Fruit fly (Drosophila melanogaster) whole organism, prepupa: Measurements from ENCODE around the gene dsx-c73A.

Experiments used
- Blimp-1 ChIP-seq: fragments of 200-800 bp; sonication (Bioruptor generic); optimal IDR thresholded peaks from 3 replicates; lab custom pipeline; 2017; ENCODE audit warnings: missing biosample characterization, missing genetic modification characterization, mild to moderate bottlenecking, moderate library complexity, missing genetic modification reagents
- CG10631 ChIP-seq: fragments of 200-800 bp; sonication (Bioruptor generic); optimal IDR thresholded peaks from 2 replicates; lab custom pipeline; 2016; ENCODE audit warnings: missing biosample characterization, missing genetic modification characterization
- CG10669 ChIP-seq: fragments of 200-800 bp; sonication (Bioruptor generic); optimal IDR thresholded peaks from 3 replicates; lab custom pipeline; 2018; ENCODE audit warnings: missing biosample characterization, mild to moderate bottlenecking, missing genetic modification characterization, moderate library complexity
- CG11762 ChIP-seq: fragments of 200-800 bp; sonication (Bioruptor generic); optimal IDR thresholded peaks from 3 replicates; lab custom pipeline; 2016; ENCODE audit warnings: missing biosample characterization, missing genetic modification characterization; ENCODE audit not compliant: insufficient read depth
- CG11902 ChIP-seq: fragments of 200-800 bp; sonication (Bioruptor generic); optimal IDR thresholded peaks from 3 replicates; lab custom pipeline; 2016; ENCODE audit warnings: missing biosample characterization, missing genetic modification characterization
- CG15336 ChIP-seq: fragments of 200-800 bp; sonication (Bioruptor generic); IDR thresholded peaks from 2 replicates; pipeline ENCODE4 v1.3.6; 2022; ENCODE audit warnings: missing biosample characterization, missing genetic modification characterization
- CG16779 ChIP-seq: fragments of 200-800 bp; sonication (Bioruptor generic); optimal IDR thresholded peaks from 3 replicates; lab custom pipeline; 2017; ENCODE audit warnings: missing biosample characterization, mild to moderate bottlenecking, missing genetic modification characterization
- CG3032 ChIP-seq: fragments of 200-800 bp; optimal IDR thresholded peaks from 2 replicates; lab custom pipeline; 2019; ENCODE audit warnings: missing biosample characterization, mild to moderate bottlenecking, missing genetic modification characterization, moderate library complexity
- CG31627 ChIP-seq: fragments of 200-800 bp; sonication (Bioruptor generic); optimal IDR thresholded peaks from 3 replicates; lab custom pipeline; 2016; ENCODE audit warnings: missing biosample characterization, missing genetic modification characterization
- CG32006 ChIP-seq: fragments of 200-800 bp; sonication (Bioruptor generic); optimal IDR thresholded peaks from 3 replicates; lab custom pipeline; 2017; ENCODE audit warnings: missing biosample characterization, mild to moderate bottlenecking, missing genetic modification characterization
- CG34406 ChIP-seq: fragments of 200-800 bp; sonication (Bioruptor generic); optimal IDR thresholded peaks from 3 replicates; lab custom pipeline; 2016; ENCODE audit warnings: missing biosample characterization, missing genetic modification characterization
- CG3919 ChIP-seq: fragments of 200-800 bp; sonication (Bioruptor generic); optimal IDR thresholded peaks from 3 replicates; lab custom pipeline; 2016; ENCODE audit warnings: missing biosample characterization, missing genetic modification characterization
- CG4318 ChIP-seq: fragments of 200-800 bp; sonication (Bioruptor generic); optimal IDR thresholded peaks from 3 replicates; lab custom pipeline; 2017; ENCODE audit warnings: missing biosample characterization, mild to moderate bottlenecking, missing genetic modification characterization
- CG6163 ChIP-seq: fragments of 200-800 bp; sonication (Bioruptor generic); IDR thresholded peaks from 3 replicates; pipeline ENCODE4 v1.3.6; 2022; ENCODE audit warnings: missing biosample characterization, missing genetic modification characterization
- CG6276 ChIP-seq: fragments of 200-800 bp; sonication (Bioruptor generic); optimal IDR thresholded peaks from 2 replicates; lab custom pipeline; 2017; ENCODE audit warnings: missing biosample characterization, mild to moderate bottlenecking, missing genetic modification characterization
- CG6792 ChIP-seq: fragments of 200-800 bp; sonication (Bioruptor generic); optimal IDR thresholded peaks from 3 replicates; lab custom pipeline; 2016; ENCODE audit warnings: missing biosample characterization, missing genetic modification characterization
- CG6808 ChIP-seq: fragments of 200-800 bp; sonication (Bioruptor generic); optimal IDR thresholded peaks from 3 replicates; lab custom pipeline; 2017; ENCODE audit warnings: missing biosample characterization, missing genetic modification characterization, mild to moderate bottlenecking, moderate library complexity, missing genetic modification reagents
- CG6854 ChIP-seq: fragments of 200-800 bp; sonication (Bioruptor generic); optimal IDR thresholded peaks from 2 replicates; lab custom pipeline; 2017; ENCODE audit warnings: missing biosample characterization, mild to moderate bottlenecking, missing genetic modification characterization
- CG8119 ChIP-seq: fragments of 200-800 bp; sonication (Bioruptor generic); IDR thresholded peaks from 3 replicates; pipeline ENCODE4 v1.3.6; 2022; ENCODE audit warnings: missing biosample characterization, missing genetic modification characterization
- Eip78C ChIP-seq: fragments of 200-800 bp; sonication (Bioruptor generic); peaks from one replicate; lab custom pipeline; 2016; ENCODE audit warnings: missing biosample characterization, missing genetic modification characterization
- Eip93F ChIP-seq: fragments of 200-800 bp; sonication (Bioruptor generic); optimal IDR thresholded peaks from 2 replicates; lab custom pipeline; 2016; ENCODE audit warnings: missing biosample characterization, mild to moderate bottlenecking, missing genetic modification characterization
- Ets21C ChIP-seq: fragments of 200-800 bp; sonication (Bioruptor generic); optimal IDR thresholded peaks from 3 replicates; lab custom pipeline; 2016; ENCODE audit warnings: missing biosample characterization, missing genetic modification characterization
- Ets96B ChIP-seq: fragments of 200-800 bp; optimal IDR thresholded peaks from 2 replicates; lab custom pipeline; 2019; ENCODE audit warnings: missing biosample characterization, mild to moderate bottlenecking, missing genetic modification characterization, moderate library complexity
- Hr38 ChIP-seq: sonication (Bioruptor generic); optimal IDR thresholded peaks from 2 replicates; lab custom pipeline; 2016; ENCODE audit warnings: missing biosample characterization, missing genetic modification characterization
- Hr39 ChIP-seq: fragments of 200-800 bp; sonication (Bioruptor generic); optimal IDR thresholded peaks from 2 replicates; lab custom pipeline; 2016; ENCODE audit warnings: missing biosample characterization, missing genetic modification characterization
- Hr4 ChIP-seq: fragments of 200-800 bp; sonication (Bioruptor generic); optimal IDR thresholded peaks from 3 replicates; lab custom pipeline; 2016; ENCODE audit warnings: missing biosample characterization, missing genetic modification characterization
- Lpt ChIP-seq: fragments of 200-800 bp; sonication (Bioruptor generic); optimal IDR thresholded peaks from 3 replicates; lab custom pipeline; 2016; ENCODE audit warnings: missing biosample characterization, missing genetic modification characterization
- Met ChIP-seq: fragments of 200-800 bp; sonication (Bioruptor generic); optimal IDR thresholded peaks from 3 replicates; lab custom pipeline; 2016; ENCODE audit warnings: missing biosample characterization, missing genetic modification characterization
- Smox ChIP-seq: fragments of 200-800 bp; sonication (Bioruptor generic); optimal IDR thresholded peaks from 3 replicates; lab custom pipeline; 2016; ENCODE audit warnings: missing biosample characterization, missing genetic modification characterization
- Sox102F ChIP-seq: fragments of 200-800 bp; sonication (Bioruptor generic); optimal IDR thresholded peaks from 2 replicates; lab custom pipeline; 2016; ENCODE audit warnings: missing biosample characterization, mild to moderate bottlenecking, missing genetic modification characterization
- Sox14 ChIP-seq: fragments of 200-800 bp; sonication (Bioruptor generic); optimal IDR thresholded peaks from 3 replicates; lab custom pipeline; 2016; ENCODE audit warnings: missing biosample characterization, missing genetic modification characterization
- Sox15 ChIP-seq: fragments of 200-800 bp; sonication (Bioruptor generic); optimal IDR thresholded peaks from 3 replicates; lab custom pipeline; 2016; ENCODE audit warnings: missing biosample characterization, missing genetic modification characterization
- achi ChIP-seq: fragments of 200-800 bp; sonication (Bioruptor generic); optimal IDR thresholded peaks from 3 replicates; lab custom pipeline; 2016; ENCODE audit warnings: missing biosample characterization, missing genetic modification characterization
- acj6 ChIP-seq: fragments of 200-800 bp; sonication (Bioruptor generic); optimal IDR thresholded peaks from 3 replicates; lab custom pipeline; 2016; ENCODE audit warnings: missing biosample characterization, missing genetic modification characterization
- cyc ChIP-seq: fragments of 200-800 bp; sonication (Bioruptor generic); optimal IDR thresholded peaks from 3 replicates; lab custom pipeline; 2016; ENCODE audit warnings: missing biosample characterization, missing genetic modification characterization
- dac ChIP-seq: fragments of 200-800 bp; sonication (Bioruptor generic); optimal IDR thresholded peaks from 2 replicates; lab custom pipeline; 2017; ENCODE audit warnings: missing biosample characterization, mild to moderate bottlenecking, missing genetic modification characterization
- dsx ChIP-seq: fragments of 200-800 bp; optimal IDR thresholded peaks from 3 replicates; lab custom pipeline; 2019; ENCODE audit warnings: missing biosample characterization, mild to moderate bottlenecking, missing genetic modification characterization, moderate library complexity; ENCODE audit not compliant: poor library complexity, severe bottlenecking
- fd59A ChIP-seq: fragments of 200-800 bp; sonication (Bioruptor generic); optimal IDR thresholded peaks from 2 replicates; lab custom pipeline; 2017; ENCODE audit warnings: missing biosample characterization, mild to moderate bottlenecking, missing genetic modification characterization, missing genetic modification reagents
- fd85E ChIP-seq: fragments of 200-800 bp; sonication (Bioruptor generic); optimal IDR thresholded peaks from 3 replicates; lab custom pipeline; 2016; ENCODE audit warnings: missing biosample characterization, missing genetic modification characterization
- fkh ChIP-seq: fragments of 200-800 bp; sonication (Bioruptor generic); optimal IDR thresholded peaks from 3 replicates; lab custom pipeline; 2017; ENCODE audit warnings: missing biosample characterization, mild to moderate bottlenecking, missing genetic modification characterization, moderate library complexity
- lz ChIP-seq: fragments of 200-800 bp; sonication (Bioruptor generic); optimal IDR thresholded peaks from 3 replicates; lab custom pipeline; 2016; ENCODE audit warnings: missing biosample characterization, missing genetic modification characterization
- net ChIP-seq: fragments of 200-800 bp; sonication (Bioruptor generic); optimal IDR thresholded peaks from 3 replicates; lab custom pipeline; 2016; ENCODE audit warnings: missing biosample characterization, missing genetic modification characterization
- pdm3 ChIP-seq: fragments of 200-800 bp; sonication (Bioruptor generic); optimal IDR thresholded peaks from 3 replicates; lab custom pipeline; 2016; ENCODE audit warnings: missing biosample characterization, missing genetic modification characterization
- salr ChIP-seq, 2 experiments: fragments of 200-800 bp; sonication (Bioruptor generic); optimal IDR thresholded peaks; 3 replicates each; lab custom pipeline; 2016 to 2018; ENCODE audit warnings: missing biosample characterization in 2 of 2, missing genetic modification characterization in 2 of 2, mild to moderate bottlenecking in 1 of 2
- ss ChIP-seq, 2 experiments: fragments of 200-800 bp; sonication (Bioruptor generic); optimal IDR thresholded peaks; 2 replicates in 1 of 2; 3 replicates in 1 of 2; lab custom pipeline; 2017 to 2018; ENCODE audit warnings: mild to moderate bottlenecking in 2 of 2, missing biosample characterization in 2 of 2, missing genetic modification characterization in 2 of 2, moderate library complexity in 1 of 2
- svp ChIP-seq: fragments of 200-800 bp; sonication (Bioruptor generic); peaks from one replicate; lab custom pipeline; 2016; ENCODE audit warnings: missing biosample characterization, missing genetic modification characterization
- topi ChIP-seq: fragments of 200-800 bp; sonication (Bioruptor generic); optimal IDR thresholded peaks from 3 replicates; lab custom pipeline; 2016; ENCODE audit warnings: missing biosample characterization, missing genetic modification characterization
- vri ChIP-seq: fragments of 200-800 bp; sonication (Bioruptor generic); optimal IDR thresholded peaks from 3 replicates; lab custom pipeline; 2016; ENCODE audit warnings: missing biosample characterization, mild to moderate bottlenecking, missing genetic modification characterization

The dsx-c73A gene

dm6 chr3L:16486502-16486901 lies 34.7 kb upstream of the dsx-c73A start (continued):
- TF ChIP-seq CG15336 (GFP tag; lab: Robert Waterston, UW) (no peak), Sox102F (GFP tag; lab: Kevin White, UChicago) (no peak), CG6854 (GFP tag; lab: Kevin White, UChicago) (no peak), Eip93F (GFP tag; lab: Kevin White, UChicago) (no peak), Hr4 (GFP tag; lab: Kevin White, UChicago) (peak; percentile 2), Hr38 (GFP tag; lab: Kevin White, UChicago) (no peak), dsx (GFP tag; lab: Kevin White, UChicago) (peak; percentile 22), Sox15 (no peak), CG31627 (GFP tag; lab: Kevin White, UChicago) (no peak), CG10669 (GFP tag; lab: Kevin White, UChicago) (no peak), achi (GFP tag; lab: Kevin White, UChicago) (peak; percentile 6), Smox (GFP tag; lab: Kevin White, UChicago) (no peak), CG6276 (GFP tag; lab: Kevin White, UChicago) (peak; percentile 1), Sox14 (GFP tag; lab: Kevin White, UChicago) (no peak), Met (GFP tag; lab: Kevin White, UChicago) (no peak), acj6 (GFP tag; lab: Kevin White, UChicago) (no peak), CG32006 (peak; percentile 29), Hr39 (no peak), fd85E (GFP tag; lab: Kevin White, UChicago) (no peak), lz (GFP tag; lab: Kevin White, UChicago) (no peak), pdm3 (GFP tag; lab: Kevin White, UChicago) (peak; percentile 21), topi (GFP tag; lab: Kevin White, UChicago) (no peak), CG34406 (GFP tag; lab: Kevin White, UChicago) (no peak), fd59A (GFP tag; lab: Kevin White, UChicago) (no peak), svp (GFP tag; lab: Kevin White, UChicago) (peak; percentile 63), CG8119 (GFP tag; lab: Robert Waterston, UW) (peak; percentile 46; the same call in 1 of the 3 replicates), CG16779 (tag; lab: Kevin White, UChicago) (no peak), fkh (GFP tag; lab: Kevin White, UChicago) (no peak), CG10631 (GFP tag; lab: Kevin White, UChicago) (peak; percentile 15), Ets21C (GFP tag; lab: Kevin White, UChicago) (no peak), Blimp-1 (GFP tag; lab: Kevin White, UChicago) (no peak), Ets96B (tag; lab: Kevin White, UChicago) (no peak), CG6163 (GFP tag; lab: Robert Waterston, UW) (peak; percentile 77), Lpt (GFP tag; lab: Kevin White, UChicago) (no peak), CG6808 (GFP tag; lab: Kevin White, UChicago) (no peak), net (GFP tag; lab: Kevin White, UChicago) (no peak), salr (GFP tag; optimal IDR thresholded peaks at IDR 0.05; lab: Kevin White, UChicago) (no peak), CG3919 (GFP tag; lab: Kevin White, UChicago) (peak; percentile 48)
- TF ChIP-seq, all 60 proteins: peak for 16

dm6 chr3L:16484739-16485524 lies 33.2 kb upstream of the dsx-c73A start:
- TF ChIP-seq salr (GFP tag; optimal IDR thresholded peaks at IDR 0.05; lab: Kevin White, UChicago) (peak in 1 of 2 experiments; percentile 3), CG3919 (GFP tag; lab: Kevin White, UChicago) (peak; percentile 44), Ets21C (GFP tag; lab: Kevin White, UChicago) (no peak), dac (GFP tag; lab: Kevin White, UChicago) (no peak), Sox15 (no peak), CG11902 (GFP tag; lab: Kevin White, UChicago) (no peak), CG3032 (peak; percentile 16), CG4318 (no peak), CG11762 (GFP tag; lab: Kevin White, UChicago) (peak; percentile 23), CG32006 (no peak), fd85E (GFP tag; lab: Kevin White, UChicago) (no peak), cyc (peak; percentile 32), ss (GFP tag; optimal IDR thresholded peaks at IDR 0.05; lab: Kevin White, UChicago) (peak in 1 of 2 experiments; percentile 26), vri (no peak), lz (GFP tag; lab: Kevin White, UChicago) (peak; percentile 19), Sox14 (GFP tag; lab: Kevin White, UChicago) (peak; percentile 35), Eip78C (peak; percentile 92), Hr38 (GFP tag; lab: Kevin White, UChicago) (no peak), achi (GFP tag; lab: Kevin White, UChicago) (no peak), CG6792 (peak; percentile 40)
